Fruit fly (Drosophila melanogaster) whole organism, prepupa: Measurements from ENCODE around the gene awd.
A peak's percentile ranks its signal among the peaks of the same experiment; 100 is the strongest.

Source experiments
- CG10631 ChIP-seq: fragments of 200-800 bp; sonication (Bioruptor generic); optimal IDR thresholded peaks from 2 replicates; lab custom pipeline; 2016; ENCODE audit warnings: missing biosample characterization, missing genetic modification characterization
- CG10669 ChIP-seq: fragments of 200-800 bp; sonication (Bioruptor generic); optimal IDR thresholded peaks from 3 replicates; lab custom pipeline; 2018; ENCODE audit warnings: missing biosample characterization, mild to moderate bottlenecking, missing genetic modification characterization, moderate library complexity
- CG11294 ChIP-seq: fragments of 200-800 bp; sonication (Bioruptor generic); IDR thresholded peaks from 2 replicates; pipeline ENCODE4 v1.3.6; 2022; ENCODE audit warnings: missing biosample characterization, missing genetic modification characterization
- CG11762 ChIP-seq: fragments of 200-800 bp; sonication (Bioruptor generic); optimal IDR thresholded peaks from 3 replicates; lab custom pipeline; 2016; ENCODE audit warnings: missing biosample characterization, missing genetic modification characterization; ENCODE audit not compliant: insufficient read depth
- CG15336 ChIP-seq: fragments of 200-800 bp; sonication (Bioruptor generic); IDR thresholded peaks from 2 replicates; pipeline ENCODE4 v1.3.6; 2022; ENCODE audit warnings: missing biosample characterization, missing genetic modification characterization
- CG1621 ChIP-seq: fragments of 200-800 bp; sonication (Bioruptor generic); optimal IDR thresholded peaks from 3 replicates; lab custom pipeline; 2018; ENCODE audit warnings: missing biosample characterization, mild to moderate bottlenecking, missing genetic modification characterization
- CG3032 ChIP-seq: fragments of 200-800 bp; optimal IDR thresholded peaks from 2 replicates; lab custom pipeline; 2019; ENCODE audit warnings: missing biosample characterization, mild to moderate bottlenecking, missing genetic modification characterization, moderate library complexity
- CG31627 ChIP-seq: fragments of 200-800 bp; sonication (Bioruptor generic); optimal IDR thresholded peaks from 3 replicates; lab custom pipeline; 2016; ENCODE audit warnings: missing biosample characterization, missing genetic modification characterization
- CG32006 ChIP-seq: fragments of 200-800 bp; sonication (Bioruptor generic); optimal IDR thresholded peaks from 3 replicates; lab custom pipeline; 2017; ENCODE audit warnings: missing biosample characterization, mild to moderate bottlenecking, missing genetic modification characterization
- CG3919 ChIP-seq: fragments of 200-800 bp; sonication (Bioruptor generic); optimal IDR thresholded peaks from 3 replicates; lab custom pipeline; 2016; ENCODE audit warnings: missing biosample characterization, missing genetic modification characterization
- CG4318 ChIP-seq: fragments of 200-800 bp; sonication (Bioruptor generic); optimal IDR thresholded peaks from 3 replicates; lab custom pipeline; 2017; ENCODE audit warnings: missing biosample characterization, mild to moderate bottlenecking, missing genetic modification characterization
- CG6163 ChIP-seq: fragments of 200-800 bp; sonication (Bioruptor generic); IDR thresholded peaks from 3 replicates; pipeline ENCODE4 v1.3.6; 2022; ENCODE audit warnings: missing biosample characterization, missing genetic modification characterization
- CG6276 ChIP-seq: fragments of 200-800 bp; sonication (Bioruptor generic); optimal IDR thresholded peaks from 2 replicates; lab custom pipeline; 2017; ENCODE audit warnings: missing biosample characterization, mild to moderate bottlenecking, missing genetic modification characterization
- CG6792 ChIP-seq: fragments of 200-800 bp; sonication (Bioruptor generic); optimal IDR thresholded peaks from 3 replicates; lab custom pipeline; 2016; ENCODE audit warnings: missing biosample characterization, missing genetic modification characterization
- CG6808 ChIP-seq: fragments of 200-800 bp; sonication (Bioruptor generic); optimal IDR thresholded peaks from 3 replicates; lab custom pipeline; 2017; ENCODE audit warnings: missing biosample characterization, missing genetic modification characterization, mild to moderate bottlenecking, moderate library complexity, missing genetic modification reagents
- CG7368 ChIP-seq: fragments of 200-800 bp; sonication (Bioruptor generic); optimal IDR thresholded peaks from 3 replicates; lab custom pipeline; 2016; ENCODE audit warnings: missing biosample characterization, missing genetic modification characterization
- CG8119 ChIP-seq: fragments of 200-800 bp; sonication (Bioruptor generic); IDR thresholded peaks from 3 replicates; pipeline ENCODE4 v1.3.6; 2022; ENCODE audit warnings: missing biosample characterization, missing genetic modification characterization
- CG8319 ChIP-seq: fragments of 200-800 bp; sonication (Bioruptor generic); optimal IDR thresholded peaks from 3 replicates; lab custom pipeline; 2016; ENCODE audit warnings: missing biosample characterization, missing genetic modification characterization
- CG8632 ChIP-seq: fragments of 200-800 bp; sonication (Bioruptor generic); optimal IDR thresholded peaks from 3 replicates; lab custom pipeline; 2016; ENCODE audit warnings: missing biosample characterization, missing genetic modification characterization
- Eip75B ChIP-seq: fragments of 200-800 bp; sonication (Bioruptor generic); optimal IDR thresholded peaks from 3 replicates; lab custom pipeline; 2016; ENCODE audit warnings: missing biosample characterization, missing genetic modification characterization
- Eip78C ChIP-seq: fragments of 200-800 bp; sonication (Bioruptor generic); peaks from one replicate; lab custom pipeline; 2016; ENCODE audit warnings: missing biosample characterization, missing genetic modification characterization
- Eip93F ChIP-seq: fragments of 200-800 bp; sonication (Bioruptor generic); optimal IDR thresholded peaks from 2 replicates; lab custom pipeline; 2016; ENCODE audit warnings: missing biosample characterization, mild to moderate bottlenecking, missing genetic modification characterization
- Ets21C ChIP-seq: fragments of 200-800 bp; sonication (Bioruptor generic); optimal IDR thresholded peaks from 3 replicates; lab custom pipeline; 2016; ENCODE audit warnings: missing biosample characterization, missing genetic modification characterization
- Ets96B ChIP-seq: fragments of 200-800 bp; optimal IDR thresholded peaks from 2 replicates; lab custom pipeline; 2019; ENCODE audit warnings: missing biosample characterization, mild to moderate bottlenecking, missing genetic modification characterization, moderate library complexity
- Gug ChIP-seq: fragments of 200-800 bp; sonication (Bioruptor generic); IDR thresholded peaks from 2 replicates; pipeline ENCODE4 v1.3.6; 2022; ENCODE audit warnings: missing biosample characterization, missing genetic modification characterization
- Hr39 ChIP-seq: fragments of 200-800 bp; sonication (Bioruptor generic); optimal IDR thresholded peaks from 2 replicates; lab custom pipeline; 2016; ENCODE audit warnings: missing biosample characterization, missing genetic modification characterization
- Hr4 ChIP-seq: fragments of 200-800 bp; sonication (Bioruptor generic); optimal IDR thresholded peaks from 3 replicates; lab custom pipeline; 2016; ENCODE audit warnings: missing biosample characterization, missing genetic modification characterization
- Lpt ChIP-seq: fragments of 200-800 bp; sonication (Bioruptor generic); optimal IDR thresholded peaks from 3 replicates; lab custom pipeline; 2016; ENCODE audit warnings: missing biosample characterization, missing genetic modification characterization
- Met ChIP-seq: fragments of 200-800 bp; sonication (Bioruptor generic); optimal IDR thresholded peaks from 3 replicates; lab custom pipeline; 2016; ENCODE audit warnings: missing biosample characterization, missing genetic modification characterization
- OdsH ChIP-seq: fragments of 200-800 bp; sonication (Bioruptor generic); optimal IDR thresholded peaks from 3 replicates; lab custom pipeline; 2016; ENCODE audit warnings: missing biosample characterization, missing genetic modification characterization
- Smox ChIP-seq: fragments of 200-800 bp; sonication (Bioruptor generic); optimal IDR thresholded peaks from 3 replicates; lab custom pipeline; 2016; ENCODE audit warnings: missing biosample characterization, missing genetic modification characterization
- Sox102F ChIP-seq: fragments of 200-800 bp; sonication (Bioruptor generic); optimal IDR thresholded peaks from 2 replicates; lab custom pipeline; 2016; ENCODE audit warnings: missing biosample characterization, mild to moderate bottlenecking, missing genetic modification characterization
- Sox14 ChIP-seq: fragments of 200-800 bp; sonication (Bioruptor generic); optimal IDR thresholded peaks from 3 replicates; lab custom pipeline; 2016; ENCODE audit warnings: missing biosample characterization, missing genetic modification characterization
- Sox15 ChIP-seq: fragments of 200-800 bp; sonication (Bioruptor generic); optimal IDR thresholded peaks from 3 replicates; lab custom pipeline; 2016; ENCODE audit warnings: missing biosample characterization, missing genetic modification characterization
- achi ChIP-seq: fragments of 200-800 bp; sonication (Bioruptor generic); optimal IDR thresholded peaks from 3 replicates; lab custom pipeline; 2016; ENCODE audit warnings: missing biosample characterization, missing genetic modification characterization
- acj6 ChIP-seq: fragments of 200-800 bp; sonication (Bioruptor generic); optimal IDR thresholded peaks from 3 replicates; lab custom pipeline; 2016; ENCODE audit warnings: missing biosample characterization, missing genetic modification characterization
- cyc ChIP-seq: fragments of 200-800 bp; sonication (Bioruptor generic); optimal IDR thresholded peaks from 3 replicates; lab custom pipeline; 2016; ENCODE audit warnings: missing biosample characterization, missing genetic modification characterization
- dac ChIP-seq: fragments of 200-800 bp; sonication (Bioruptor generic); optimal IDR thresholded peaks from 2 replicates; lab custom pipeline; 2017; ENCODE audit warnings: missing biosample characterization, mild to moderate bottlenecking, missing genetic modification characterization
- eg ChIP-seq: fragments of 200-800 bp; sonication (Bioruptor generic); IDR thresholded peaks from 3 replicates; pipeline ENCODE4 v1.3.6; 2022; ENCODE audit warnings: missing biosample characterization, missing genetic modification characterization
- fd59A ChIP-seq: fragments of 200-800 bp; sonication (Bioruptor generic); optimal IDR thresholded peaks from 2 replicates; lab custom pipeline; 2017; ENCODE audit warnings: missing biosample characterization, mild to moderate bottlenecking, missing genetic modification characterization, missing genetic modification reagents
- fd85E ChIP-seq: fragments of 200-800 bp; sonication (Bioruptor generic); optimal IDR thresholded peaks from 3 replicates; lab custom pipeline; 2016; ENCODE audit warnings: missing biosample characterization, missing genetic modification characterization
- fkh ChIP-seq: fragments of 200-800 bp; sonication (Bioruptor generic); optimal IDR thresholded peaks from 3 replicates; lab custom pipeline; 2017; ENCODE audit warnings: missing biosample characterization, mild to moderate bottlenecking, missing genetic modification characterization, moderate library complexity
- lz ChIP-seq: fragments of 200-800 bp; sonication (Bioruptor generic); optimal IDR thresholded peaks from 3 replicates; lab custom pipeline; 2016; ENCODE audit warnings: missing biosample characterization, missing genetic modification characterization
- net ChIP-seq: fragments of 200-800 bp; sonication (Bioruptor generic); optimal IDR thresholded peaks from 3 replicates; lab custom pipeline; 2016; ENCODE audit warnings: missing biosample characterization, missing genetic modification characterization
- pdm3 ChIP-seq: fragments of 200-800 bp; sonication (Bioruptor generic); optimal IDR thresholded peaks from 3 replicates; lab custom pipeline; 2016; ENCODE audit warnings: missing biosample characterization, missing genetic modification characterization
- salr ChIP-seq, 2 experiments: fragments of 200-800 bp; sonication (Bioruptor generic); optimal IDR thresholded peaks; 3 replicates each; lab custom pipeline; 2016 to 2018; ENCODE audit warnings: missing biosample characterization in 2 of 2, missing genetic modification characterization in 2 of 2, mild to moderate bottlenecking in 1 of 2
- spab ChIP-seq: fragments of 200-800 bp; sonication (Bioruptor generic); optimal IDR thresholded peaks from 2 replicates; lab custom pipeline; 2017; ENCODE audit warnings: missing biosample characterization, mild to moderate bottlenecking, missing genetic modification characterization, missing genetic modification reagents
- ss ChIP-seq, 2 experiments: fragments of 200-800 bp; sonication (Bioruptor generic); optimal IDR thresholded peaks; 2 replicates in 1 of 2; 3 replicates in 1 of 2; lab custom pipeline; 2017 to 2018; ENCODE audit warnings: mild to moderate bottlenecking in 2 of 2, missing biosample characterization in 2 of 2, missing genetic modification characterization in 2 of 2, moderate library complexity in 1 of 2
- svp ChIP-seq: fragments of 200-800 bp; sonication (Bioruptor generic); peaks from one replicate; lab custom pipeline; 2016; ENCODE audit warnings: missing biosample characterization, missing genetic modification characterization
- topi ChIP-seq: fragments of 200-800 bp; sonication (Bioruptor generic); optimal IDR thresholded peaks from 3 replicates; lab custom pipeline; 2016; ENCODE audit warnings: missing biosample characterization, missing genetic modification characterization
- vri ChIP-seq: fragments of 200-800 bp; sonication (Bioruptor generic); optimal IDR thresholded peaks from 3 replicates; lab custom pipeline; 2016; ENCODE audit warnings: missing biosample characterization, mild to moderate bottlenecking, missing genetic modification characterization

awd gene

DNA sequence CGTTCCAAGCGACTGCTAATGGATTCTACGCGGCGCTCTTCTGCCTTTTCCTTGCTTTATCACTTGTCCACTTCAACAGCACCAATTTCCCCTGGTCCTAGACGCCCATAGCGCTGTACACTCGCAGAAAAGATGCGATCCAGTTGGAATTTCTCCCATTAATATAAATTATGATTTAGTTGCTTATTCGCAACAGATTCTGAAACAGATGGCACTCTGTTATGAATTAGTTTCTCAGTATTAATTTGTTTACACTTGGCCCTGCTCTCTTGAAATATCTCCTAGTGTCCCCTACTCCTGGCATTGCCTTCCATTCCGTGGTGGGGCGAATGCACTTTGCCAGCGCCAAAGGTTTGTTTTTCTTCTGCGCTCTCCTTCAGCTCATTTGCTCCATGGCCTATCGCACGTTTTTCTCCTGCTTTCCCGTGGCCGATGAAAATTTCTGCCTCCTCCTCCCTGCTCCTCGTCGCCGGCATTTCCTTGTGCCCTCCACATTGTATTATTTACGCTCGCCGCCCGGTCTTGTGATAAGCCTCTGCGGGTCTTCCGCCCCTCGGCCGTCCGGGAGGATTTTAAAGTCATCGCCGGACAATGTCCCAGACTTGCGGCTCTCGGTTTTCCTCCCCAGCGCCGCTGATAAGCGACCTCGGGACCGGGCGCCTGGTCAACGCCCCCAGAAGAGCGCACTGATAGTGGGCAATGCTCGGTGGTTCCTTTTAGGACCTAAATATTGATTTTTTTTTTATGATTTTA is 39.6 kb downstream of the awd start:
- TF ChIP-seq CG6808 (GFP tag; lab: Kevin White, UChicago): peak; percentile 23
- no peak for TF ChIP-seq fkh (GFP tag; lab: Kevin White, UChicago)
- no peak for TF ChIP-seq CG1621
- no peak for TF ChIP-seq CG8319 (GFP tag; lab: Kevin White, UChicago)
- TF ChIP-seq Sox15 (GFP tag; lab: Kevin White, UChicago): no peak
- TF ChIP-seq Gug: peak; percentile 53
- TF ChIP-seq spab (GFP tag; lab: Kevin White, UChicago): peak; percentile 26
- TF ChIP-seq ss (GFP tag; optimal IDR thresholded peaks at IDR 0.05; lab: Kevin White, UChicago): peak in 1 of 2 experiments; percentile 1
- TF ChIP-seq svp (GFP tag; lab: Kevin White, UChicago): peak; percentile 83
- TF ChIP-seq topi: no peak
- TF ChIP-seq Eip75B (GFP tag; lab: Kevin White, UChicago): peak; percentile 44
- TF ChIP-seq Sox14 (GFP tag; lab: Kevin White, UChicago): peak; percentile 75
- TF ChIP-seq vri (GFP tag; lab: Kevin White, UChicago): no peak
- TF ChIP-seq salr (GFP tag; optimal IDR thresholded peaks at IDR 0.05; lab: Kevin White, UChicago): peak in 1 of 2 experiments; percentile 77
- TF ChIP-seq Eip78C (GFP tag; lab: Kevin White, UChicago): peak; percentile 79
- TF ChIP-seq pdm3: peak; percentile 63
- TF ChIP-seq CG10669 (GFP tag; lab: Kevin White, UChicago): peak; percentile 59
- TF ChIP-seq dac: peak; percentile 26
- peak; percentile 68 for TF ChIP-seq CG15336 (GFP tag; lab: Robert Waterston, UW)
- TF ChIP-seq CG6163 (GFP tag; lab: Robert Waterston, UW): peak; percentile 87
- no peak for TF ChIP-seq CG31627
- no peak for TF ChIP-seq fd85E
- peak; percentile 83 for TF ChIP-seq CG10631 (GFP tag; lab: Kevin White, UChicago)
- no peak for TF ChIP-seq Eip93F
- TF ChIP-seq CG6792 (GFP tag; lab: Kevin White, UChicago): no peak
- TF ChIP-seq CG11762 (GFP tag; lab: Kevin White, UChicago): peak; percentile 22
- TF ChIP-seq lz (GFP tag; lab: Kevin White, UChicago): no peak
- 0 out of 2 replicates have a peak, but pooled peaks have one; percentile 38 for TF ChIP-seq CG11294 (GFP tag; lab: Robert Waterston, UW)
- TF ChIP-seq Hr4 (GFP tag; lab: Kevin White, UChicago): peak; percentile 69
- no peak for TF ChIP-seq Ets21C (GFP tag; lab: Kevin White, UChicago)
- peak; percentile 54 for TF ChIP-seq CG4318 (GFP tag; lab: Kevin White, UChicago)
- TF ChIP-seq CG6276 (GFP tag; lab: Kevin White, UChicago): peak; percentile 57
- peak; percentile 57 for TF ChIP-seq acj6 (GFP tag; lab: Kevin White, UChicago)
- peak; percentile 83 for TF ChIP-seq Lpt (GFP tag; lab: Kevin White, UChicago)
- peak; percentile 79 for TF ChIP-seq CG3919 (GFP tag; lab: Kevin White, UChicago)
- TF ChIP-seq net: peak; percentile 31
- TF ChIP-seq CG32006: peak; percentile 77
- TF ChIP-seq eg (GFP tag; lab: Robert Waterston, UW): peak; percentile 78
- peak; percentile 76 for TF ChIP-seq achi (GFP tag; lab: Kevin White, UChicago)
- TF ChIP-seq CG7368 (GFP tag; lab: Kevin White, UChicago): peak; percentile 43
- peak; percentile 16 for TF ChIP-seq fd59A (GFP tag; lab: Kevin White, UChicago)
- TF ChIP-seq CG3032 (tag; lab: Kevin White, UChicago): peak; percentile 48
- TF ChIP-seq OdsH: peak; percentile 61
- no peak for TF ChIP-seq Smox (GFP tag; lab: Kevin White, UChicago)
- TF ChIP-seq Ets96B (tag; lab: Kevin White, UChicago): peak; percentile 44
- TF ChIP-seq Met: no peak
- no peak for TF ChIP-seq CG8632 (GFP tag; lab: Kevin White, UChicago)
- no peak for TF ChIP-seq cyc (GFP tag; lab: Kevin White, UChicago)
- no peak for TF ChIP-seq Sox102F
- TF ChIP-seq Hr39: no peak
- TF ChIP-seq CG8119 (GFP tag; lab: Robert Waterston, UW): peak; percentile 77
